Worm (Caenorhabditis elegans): ENCODE data around the gene zmp-3.

ce11 chrV:2883097-2883496 is 26.3 kb downstream of the zmp-3 start:
- TF ChIP-seq ama-1 (optimal IDR thresholded peaks at IDR 0.05) (no peak), tbx-11 (GFP tag; IDR thresholded peaks at IDR 0.05) (no peak), aly-1 (tag; optimal IDR thresholded peaks at IDR 0.05) (no peak), flt-1 (GFP tag; IDR thresholded peaks at IDR 0.05) (no peak), F13C5.2 (tag; optimal IDR thresholded peaks at IDR 0.05) (no peak)

Measured in whole organism, early embryonic.